Worm (Caenorhabditis elegans) whole organism, L2 larva: ENCODE measurements around the gene tbb-2.

Source experiments
- R02D3.7 ChIP-seq: fragments of 150-350 bp; optimal IDR thresholded peaks from 2 replicates; lab custom pipeline; 2014; ENCODE audit warnings: missing biosample characterization, missing genetic modification characterization
- alr-1 ChIP-seq: fragments of 150-350 bp; optimal IDR thresholded peaks from 2 replicates; lab custom pipeline; 2014; ENCODE audit warnings: missing biosample characterization, missing genetic modification characterization
- ama-1 ChIP-seq: fragments of 150-350 bp; optimal IDR thresholded peaks from 2 replicates; lab custom pipeline; 2018; ENCODE audit warnings: inconsistent platforms
- ceh-16 ChIP-seq: fragments of 150-350 bp; optimal IDR thresholded peaks from 2 replicates; lab custom pipeline; 2014; ENCODE audit warnings: missing biosample characterization, missing genetic modification characterization
- ceh-82 ChIP-seq: fragments of 150-350 bp; optimal IDR thresholded peaks from 2 replicates; lab custom pipeline; 2014; ENCODE audit warnings: missing biosample characterization, missing genetic modification characterization
- lin-13 ChIP-seq: fragments of 150-350 bp; optimal IDR thresholded peaks from 2 replicates; lab custom pipeline; 2014; ENCODE audit warnings: missing biosample characterization, missing genetic modification reagents, missing genetic modification characterization
- nhr-10 ChIP-seq: sonication (generic microtip); optimal IDR thresholded peaks from 2 replicates; lab custom pipeline; 2017; ENCODE audit warnings: missing biosample characterization, missing genetic modification characterization
- nhr-11 ChIP-seq: fragments of 150-350 bp; optimal IDR thresholded peaks from 2 replicates; lab custom pipeline; 2014; ENCODE audit warnings: missing biosample characterization, missing genetic modification characterization
- nhr-21 ChIP-seq: fragments of 150-350 bp; optimal IDR thresholded peaks from 2 replicates; lab custom pipeline; 2014; ENCODE audit warnings: missing biosample characterization, missing genetic modification characterization
- nhr-77 ChIP-seq: fragments of 150-350 bp; optimal IDR thresholded peaks from 2 replicates; lab custom pipeline; 2014; ENCODE audit warnings: missing biosample characterization, missing genetic modification characterization
- unc-62 ChIP-seq: fragments of 150-350 bp; optimal IDR thresholded peaks from 2 replicates; lab custom pipeline; 2014; ENCODE audit warnings: missing biosample characterization, missing genetic modification reagents, missing genetic modification characterization
- zag-1 ChIP-seq: fragments of 150-350 bp; optimal IDR thresholded peaks from 2 replicates; lab custom pipeline; 2014; ENCODE audit warnings: missing biosample characterization, missing genetic modification characterization
- ztf-11 ChIP-seq: sonication (generic microtip); optimal IDR thresholded peaks from 2 replicates; lab custom pipeline; 2017; ENCODE audit warnings: missing biosample characterization, missing genetic modification characterization

ce11 chrIII:4039775-4040174, 22.3 kb upstream of the tbb-2 start:
- TF ChIP-seq zag-1 (tag; lab: Kevin White, UChicago) (no peak), unc-62 (GFP tag; lab: Kevin White, UChicago) (no peak), nhr-10 (tag; lab: Kevin White, UChicago) (no peak), ama-1 (no peak), ceh-82 (tag; lab: Kevin White, UChicago) (no peak), nhr-11 (no peak), alr-1 (tag; lab: Kevin White, UChicago) (no peak), ceh-16 (tag; lab: Kevin White, UChicago) (no peak), nhr-77 (tag; lab: Kevin White, UChicago) (no peak), lin-13 (GFP tag; lab: Kevin White, UChicago) (no peak), ztf-11 (no peak), R02D3.7 (tag; lab: Kevin White, UChicago) (no peak), nhr-21 (tag; lab: Kevin White, UChicago) (no peak)
